Fruit fly (Drosophila melanogaster): ENCODE results near the gene Acsf3.

The Acsf3 gene

dm6 chrX:7293874-7294559, 34.8 kb upstream of the Acsf3 start (continued):
- TF ChIP-seq CG15073 (GFP tag; optimal IDR thresholded peaks at IDR 0.05) (peak; percentile 58), hth (optimal IDR thresholded peaks at IDR 0.05) (no peak), slou (GFP tag; optimal IDR thresholded peaks at IDR 0.05) (peak; percentile 31), kah (GFP tag; optimal IDR thresholded peaks at IDR 0.05) (peak; percentile 90), H2.0 (GFP tag; IDR thresholded peaks at IDR 0.05) (peak; percentile 82), gcm2 (GFP tag; optimal IDR thresholded peaks at IDR 0.05) (no peak), corto (GFP tag; optimal IDR thresholded peaks at IDR 0.05) (peak; percentile 72), ab (GFP tag; optimal IDR thresholded peaks at IDR 0.05) (no peak), chinmo (GFP tag; IDR thresholded peaks at IDR 0.05; ENCODE audit: partially characterized antibody) (0 out of 4 replicates have a peak, but pooled peaks have one; percentile 17), fu2 (GFP tag; optimal IDR thresholded peaks at IDR 0.05) (no peak), Rx (GFP tag; IDR thresholded peaks at IDR 0.05) (peak; percentile 65), chif (GFP tag; optimal IDR thresholded peaks at IDR 0.05) (peak; percentile 2 to 56), CG1233 (GFP tag; optimal IDR thresholded peaks at IDR 0.05) (peak; percentile 89), da (GFP tag; optimal IDR thresholded peaks at IDR 0.05) (no peak), wor (GFP tag; IDR thresholded peaks at IDR 0.05) (peak; percentile 88), CG31365 (tag; optimal IDR thresholded peaks at IDR 0.05) (peak; percentile 48), tx (GFP tag; optimal IDR thresholded peaks at IDR 0.05) (no peak), dm (GFP tag; optimal IDR thresholded peaks at IDR 0.05) (no peak), CG17385 (GFP tag; optimal IDR thresholded peaks at IDR 0.05) (peak; percentile 85), CG11085 (GFP tag; IDR thresholded peaks at IDR 0.05) (no peak; the same call in 1 of the 2 replicates), CG18011 (GFP tag; optimal IDR thresholded peaks at IDR 0.05) (no peak), nerfin-1 (tag; optimal IDR thresholded peaks at IDR 0.05) (peak; percentile 95), Gsc (GFP tag; IDR thresholded peaks at IDR 0.05) (peak; percentile 45), CG3163 (GFP tag; optimal IDR thresholded peaks at IDR 0.05) (no peak), peb (GFP tag; IDR thresholded peaks at IDR 0.05) (peak; percentile 87), Aef1 (GFP tag; IDR thresholded peaks at IDR 0.05) (peak; percentile 71), CG42726 (GFP tag; IDR thresholded peaks at IDR 0.05; ENCODE audit: partially characterized antibody) (no peak), Doc2 (GFP tag; IDR thresholded peaks at IDR 0.05) (0 out of 2 replicates have a peak, but pooled peaks have one; percentile 34), CG8388 (GFP tag; optimal IDR thresholded peaks at IDR 0.05) (peak; percentile 95), NFAT (GFP tag; IDR thresholded peaks at IDR 0.05) (no peak), pros (GFP tag; optimal IDR thresholded peaks at IDR 0.05) (peak; percentile 91), CG6791 (GFP tag; IDR thresholded peaks at IDR 0.05; ENCODE audit: partially characterized antibody) (no peak), eve (GFP tag; optimal IDR thresholded peaks at IDR 0.05) (peak in 1 of 2 experiments; percentile 96), ham (GFP tag; IDR thresholded peaks at IDR 0.05) (no peak), Opbp (GFP tag; IDR thresholded peaks at IDR 0.05; ENCODE audit: partially characterized antibody) (no peak), seq (GFP tag; IDR thresholded peaks at IDR 0.05) (peak; percentile 72), CG2129 (GFP tag; IDR thresholded peaks at IDR 0.05; ENCODE audit: partially characterized antibody) (no peak), fru (optimal IDR thresholded peaks at IDR 0.05) (no peak), MBD-R2 (GFP tag; IDR thresholded peaks at IDR 0.05) (no peak; the same call in 1 of the 2 replicates), Jarid2 (GFP tag; optimal IDR thresholded peaks at IDR 0.05) (peak; percentile 59), CG15514 (GFP tag; optimal IDR thresholded peaks at IDR 0.05) (peak; percentile 54), h (optimal IDR thresholded peaks at IDR 0.05) (no peak), row (GFP tag; IDR thresholded peaks at IDR 0.05) (peak; percentile 84), CG34376 (GFP tag; optimal IDR thresholded peaks at IDR 0.05) (peak; percentile 41), dimm (GFP tag; IDR thresholded peaks at IDR 0.05) (peak; percentile 41; the same call in 1 of the 2 replicates), tgo (GFP tag; IDR thresholded peaks at IDR 0.05) (peak; percentile 78), ranshi (GFP tag; IDR thresholded peaks at IDR 0.05) (peak; percentile 71), dysf (GFP tag; IDR thresholded peaks at IDR 0.05) (peak; percentile 86), Scr (GFP tag; IDR thresholded peaks at IDR 0.05; ENCODE audit: partially characterized antibody) (no peak), zf30C (GFP tag; optimal IDR thresholded peaks at IDR 0.05) (peak; percentile 93), CG12104 (GFP tag; optimal IDR thresholded peaks at IDR 0.05) (peak; percentile 80)
